Fruit fly (Drosophila melanogaster) whole organism, embryonic: ENCODE measurements around the gene CG4297.

ENCODE experiments used
- ATbp ChIP-seq: fragments of 200-800 bp; sonication (Bioruptor generic); optimal IDR thresholded peaks from 2 replicates; lab custom pipeline; 2017; ENCODE audit warnings: missing biosample characterization, mild to moderate bottlenecking, missing genetic modification characterization, missing genetic modification reagents
- CG10565 ChIP-seq: fragments of 200-800 bp; sonication (Bioruptor generic); optimal IDR thresholded peaks from 3 replicates; lab custom pipeline; 2016; ENCODE audit warnings: missing biosample characterization, mild to moderate bottlenecking, missing genetic modification characterization
- CG10959 ChIP-seq: fragments of 200-800 bp; sonication (Bioruptor generic); IDR thresholded peaks from 2 replicates; pipeline ENCODE4 v1.3.6; 2022; ENCODE audit warnings: missing biosample characterization, missing genetic modification characterization
- CG10979 ChIP-seq: fragments of 200-800 bp; sonication (Bioruptor generic); optimal IDR thresholded peaks from 2 replicates; lab custom pipeline; 2018; ENCODE audit warnings: missing biosample characterization, mild to moderate bottlenecking, missing genetic modification characterization, moderate library complexity
- CG12744 ChIP-seq: fragments of 200-800 bp; sonication (Bioruptor generic); optimal IDR thresholded peaks from 2 replicates; lab custom pipeline; 2016; ENCODE audit warnings: missing biosample characterization, missing genetic modification characterization
- CG13894 ChIP-seq: fragments of 200-800 bp; sonication (Bioruptor generic); optimal IDR thresholded peaks from 3 replicates; lab custom pipeline; 2018; ENCODE audit warnings: missing biosample characterization, mild to moderate bottlenecking, missing genetic modification characterization, moderate library complexity
- CG15479 ChIP-seq: fragments of 200-800 bp; sonication (Bioruptor generic); optimal IDR thresholded peaks from 3 replicates; lab custom pipeline; 2019; ENCODE audit warnings: missing biosample characterization, mild to moderate bottlenecking, missing genetic modification characterization, moderate library complexity
- CG1603 ChIP-seq: fragments of 200-800 bp; sonication (Bioruptor generic); optimal IDR thresholded peaks from 2 replicates; lab custom pipeline; 2019; ENCODE audit warnings: missing biosample characterization, mild to moderate bottlenecking, missing genetic modification characterization, moderate library complexity
- CG17568 ChIP-seq: fragments of 200-800 bp; sonication (Bioruptor generic); optimal IDR thresholded peaks from 2 replicates; lab custom pipeline; 2018; ENCODE audit warnings: missing biosample characterization, mild to moderate bottlenecking, missing genetic modification characterization, moderate library complexity
- CG18599 ChIP-seq: fragments of 200-800 bp; sonication (Bioruptor generic); optimal IDR thresholded peaks from 3 replicates; lab custom pipeline; 2017; ENCODE audit warnings: missing biosample characterization, missing genetic modification characterization, mild to moderate bottlenecking, moderate library complexity, missing genetic modification reagents
- CG2889 ChIP-seq: fragments of 200-800 bp; sonication (Bioruptor generic); IDR thresholded peaks from 3 replicates; pipeline ENCODE4 v1.3.6; 2022; ENCODE audit warnings: missing biosample characterization, missing genetic modification characterization
- CG30020 ChIP-seq: fragments of 200-800 bp; optimal IDR thresholded peaks from 2 replicates; lab custom pipeline; 2019; ENCODE audit warnings: missing biosample characterization, mild to moderate bottlenecking, missing genetic modification characterization, moderate library complexity
- CG32772 ChIP-seq: fragments of 200-800 bp; sonication (Bioruptor generic); IDR thresholded peaks from 2 replicates; pipeline ENCODE4 v1.3.6; 2022; ENCODE audit warnings: missing biosample characterization, missing genetic modification characterization
- CG6272 ChIP-seq: fragments of 200-800 bp; sonication (Bioruptor generic); IDR thresholded peaks from 2 replicates; pipeline ENCODE4 v1.3.6; 2022; ENCODE audit warnings: missing biosample characterization, missing genetic modification characterization
- CG7963 ChIP-seq: fragments of 200-800 bp; sonication (Bioruptor generic); IDR thresholded peaks from 3 replicates; pipeline ENCODE4 v1.3.6; 2022; ENCODE audit warnings: missing biosample characterization, missing genetic modification characterization; ENCODE audit not compliant: partially characterized antibody
- CG8281 ChIP-seq: fragments of 200-800 bp; sonication (Bioruptor generic); optimal IDR thresholded peaks from 2 replicates; lab custom pipeline; 2018; ENCODE audit warnings: missing biosample characterization, mild to moderate bottlenecking, missing genetic modification characterization, moderate library complexity
- CG8388 ChIP-seq: fragments of 200-800 bp; sonication (Bioruptor generic); optimal IDR thresholded peaks from 2 replicates; lab custom pipeline; 2019; ENCODE audit warnings: missing biosample characterization, mild to moderate bottlenecking, missing genetic modification characterization, moderate library complexity
- Ets97D ChIP-seq: fragments of 200-800 bp; sonication (Bioruptor generic); optimal IDR thresholded peaks from 3 replicates; lab custom pipeline; 2016; ENCODE audit warnings: missing biosample characterization, missing genetic modification characterization
- Fer1 ChIP-seq: fragments of 200-800 bp; sonication (Bioruptor generic); optimal IDR thresholded peaks from 2 replicates; lab custom pipeline; 2017; ENCODE audit warnings: missing biosample characterization, mild to moderate bottlenecking, missing genetic modification characterization
- HLH3B ChIP-seq: fragments of 200-800 bp; sonication (Bioruptor generic); IDR thresholded peaks from 2 replicates; pipeline ENCODE4 v1.3.6; 2022; ENCODE audit warnings: missing biosample characterization, missing genetic modification characterization
- HLH54F ChIP-seq: fragments of 200-800 bp; sonication (Bioruptor generic); optimal IDR thresholded peaks from 3 replicates; lab custom pipeline; 2016; ENCODE audit warnings: missing biosample characterization, missing genetic modification characterization
- Hsf ChIP-seq: fragments of 200-800 bp; sonication (Bioruptor generic); optimal IDR thresholded peaks from 3 replicates; lab custom pipeline; 2016; ENCODE audit warnings: missing biosample characterization, missing genetic modification characterization
- Lim3 ChIP-seq: fragments of 200-800 bp; sonication (Bioruptor generic); IDR thresholded peaks from 2 replicates; pipeline ENCODE4 v1.3.6; 2022; ENCODE audit warnings: missing biosample characterization, missing genetic modification characterization
- Max ChIP-seq: fragments of 200-800 bp; sonication (Bioruptor generic); optimal IDR thresholded peaks from 2 replicates; lab custom pipeline; 2016; ENCODE audit warnings: missing biosample characterization, mild to moderate bottlenecking, missing genetic modification characterization
- NK7.1 ChIP-seq: fragments of 200-800 bp; sonication (Bioruptor generic); optimal IDR thresholded peaks from 3 replicates; lab custom pipeline; 2016; ENCODE audit warnings: missing biosample characterization, missing genetic modification characterization
- Ravus ChIP-seq: fragments of 200-800 bp; sonication (Bioruptor generic); IDR thresholded peaks from 2 replicates; pipeline ENCODE4 v1.3.6; 2022; ENCODE audit warnings: missing biosample characterization, missing genetic modification characterization
- Ssrp ChIP-seq: fragments of 200-800 bp; sonication (Bioruptor generic); optimal IDR thresholded peaks from 2 replicates; lab custom pipeline; 2018; ENCODE audit warnings: missing biosample characterization, mild to moderate bottlenecking, missing genetic modification characterization, moderate library complexity
- ara ChIP-seq: fragments of 200-800 bp; sonication (Bioruptor generic); IDR thresholded peaks from 2 replicates; pipeline ENCODE4 v1.3.6; 2022; ENCODE audit warnings: missing biosample characterization, missing genetic modification characterization
- bbx ChIP-seq: fragments of 200-800 bp; sonication (Bioruptor generic); IDR thresholded peaks from 2 replicates; pipeline ENCODE4 v1.3.6; 2022; ENCODE audit warnings: missing biosample characterization, missing genetic modification characterization; ENCODE audit not compliant: partially characterized antibody
- bowl ChIP-seq: fragments of 200-800 bp; sonication (Bioruptor generic); IDR thresholded peaks from 2 replicates; pipeline ENCODE4 v1.3.6; 2022; ENCODE audit warnings: missing biosample characterization, missing genetic modification characterization
- br ChIP-seq: fragments of >200 bp; optimal IDR thresholded peaks from 2 replicates; lab custom pipeline; 2017
- chif ChIP-seq, 2 experiments: fragments of 200-800 bp; sonication (Bioruptor generic); optimal IDR thresholded peaks; 3 replicates each; lab custom pipeline; 2016; ENCODE audit warnings: missing biosample characterization in 2 of 2, missing genetic modification characterization in 2 of 2
- chinmo ChIP-seq: fragments of 200-800 bp; sonication (Bioruptor generic); IDR thresholded peaks from 4 replicates; pipeline ENCODE4 v1.3.6; 2022; ENCODE audit warnings: missing biosample characterization, missing genetic modification characterization; ENCODE audit not compliant: partially characterized antibody
- cwo ChIP-seq: fragments of 200-800 bp; sonication (Bioruptor generic); optimal IDR thresholded peaks from 3 replicates; lab custom pipeline; 2017; ENCODE audit warnings: missing biosample characterization, missing genetic modification characterization, mild to moderate bottlenecking, moderate library complexity, missing genetic modification reagents
- grn ChIP-seq: fragments of 200-800 bp; sonication (Bioruptor generic); optimal IDR thresholded peaks from 3 replicates; lab custom pipeline; 2017; ENCODE audit warnings: missing biosample characterization, missing genetic modification characterization
- gt ChIP-seq: fragments of 200-800 bp; sonication (Bioruptor generic); IDR thresholded peaks from 2 replicates; pipeline ENCODE4 v1.3.6; 2022; ENCODE audit warnings: missing biosample characterization, missing genetic modification characterization
- insv ChIP-seq, 2 experiments: fragments of 200-800 bp; sonication (Bioruptor generic); optimal IDR thresholded peaks; 3 replicates each; lab custom pipeline; 2016 to 2018; ENCODE audit warnings: missing biosample characterization in 2 of 2, missing genetic modification characterization in 2 of 2
- jing ChIP-seq: fragments of 200-800 bp; sonication (Bioruptor generic); optimal IDR thresholded peaks from 2 replicates; lab custom pipeline; 2018; ENCODE audit warnings: missing biosample characterization, mild to moderate bottlenecking, missing genetic modification characterization
- jumu ChIP-seq: fragments of 200-800 bp; sonication (Bioruptor generic); optimal IDR thresholded peaks from 3 replicates; lab custom pipeline; 2016; ENCODE audit warnings: missing biosample characterization, missing genetic modification characterization
- lbe ChIP-seq: fragments of 200-800 bp; sonication (Bioruptor generic); optimal IDR thresholded peaks from 2 replicates; lab custom pipeline; 2016; ENCODE audit warnings: missing biosample characterization, mild to moderate bottlenecking, missing genetic modification characterization
- nerfin-1 ChIP-seq: fragments of 200-800 bp; sonication (Bioruptor generic); optimal IDR thresholded peaks from 3 replicates; lab custom pipeline; 2019; ENCODE audit warnings: missing biosample characterization, mild to moderate bottlenecking, missing genetic modification characterization, moderate library complexity
- nom ChIP-seq: fragments of 200-800 bp; sonication (Bioruptor generic); optimal IDR thresholded peaks from 2 replicates; lab custom pipeline; 2017; ENCODE audit warnings: missing biosample characterization, missing genetic modification characterization, mild to moderate bottlenecking, moderate library complexity, missing genetic modification reagents
- otp ChIP-seq: fragments of 200-800 bp; sonication (Bioruptor generic); IDR thresholded peaks from 3 replicates; pipeline ENCODE4, ENCODE4 v1.3.6; 2022; ENCODE audit warnings: missing biosample characterization, missing genetic modification characterization
- pb ChIP-seq: fragments of 200-800 bp; sonication (Bioruptor generic); optimal IDR thresholded peaks from 3 replicates; lab custom pipeline; 2016; ENCODE audit warnings: missing biosample characterization, missing genetic modification characterization
- phol ChIP-seq: fragments of 200-800 bp; sonication (Bioruptor generic); optimal IDR thresholded peaks from 3 replicates; lab custom pipeline; 2018; ENCODE audit warnings: missing biosample characterization, mild to moderate bottlenecking, missing genetic modification characterization, moderate library complexity
- ranshi ChIP-seq: fragments of 200-800 bp; sonication (Bioruptor generic); IDR thresholded peaks from 2 replicates; pipeline ENCODE4 v1.3.6; 2022; ENCODE audit warnings: missing biosample characterization, missing genetic modification characterization
- sima ChIP-seq: fragments of 200-800 bp; sonication (Bioruptor generic); optimal IDR thresholded peaks from 2 replicates; lab custom pipeline; 2016; ENCODE audit warnings: missing biosample characterization, missing genetic modification characterization
- trem ChIP-seq: fragments of 200-800 bp; optimal IDR thresholded peaks from 3 replicates; lab custom pipeline; 2019; ENCODE audit warnings: missing biosample characterization, mild to moderate bottlenecking, missing genetic modification characterization, moderate library complexity
- usp ChIP-seq: fragments of >200 bp; optimal IDR thresholded peaks from 2 replicates; lab custom pipeline; 2017; ENCODE audit warnings: missing biosample characterization, missing genetic modification characterization
- zfh1 ChIP-seq: fragments of 200-800 bp; sonication (Bioruptor generic); IDR thresholded peaks from 3 replicates; pipeline ENCODE4 v1.3.6; 2022; ENCODE audit warnings: missing biosample characterization, missing genetic modification characterization

CG4297 gene

dm6 chr2L:483347-484280 is 11.6 kb upstream of the CG4297 start:
- no peak for TF ChIP-seq CG7963
- no peak for TF ChIP-seq jumu (GFP tag; lab: Kevin White, UChicago)
- TF ChIP-seq nerfin-1 (tag; lab: Kevin White, UChicago): no peak
- TF ChIP-seq Hsf: no peak
- no peak for TF ChIP-seq nom
- TF ChIP-seq lbe (GFP tag; lab: Kevin White, UChicago): no peak
- TF ChIP-seq CG8388: no peak
- no peak for TF ChIP-seq ranshi
- no peak for TF ChIP-seq Ets97D
- no peak for TF ChIP-seq CG8281 (tag; lab: Kevin White, UChicago)
- no peak for TF ChIP-seq grn (GFP tag; lab: Kevin White, UChicago)
- no peak for TF ChIP-seq CG6272
- no peak for TF ChIP-seq CG10565 (GFP tag; lab: Kevin White, UChicago)
- no peak for TF ChIP-seq otp (GFP tag; lab: Robert Waterston, UW)
- no peak for TF ChIP-seq Lim3 (GFP tag; lab: Robert Waterston, UW)
- TF ChIP-seq trem (tag; lab: Kevin White, UChicago): no peak
- no peak for TF ChIP-seq CG18599 (GFP tag; lab: Kevin White, UChicago)
- TF ChIP-seq HLH54F: no peak
- no peak for TF ChIP-seq CG1603
- TF ChIP-seq jing: no peak
- no peak for TF ChIP-seq gt (GFP tag; lab: Robert Waterston, UW)
- TF ChIP-seq insv (GFP tag; optimal IDR thresholded peaks at IDR 0.05; lab: Kevin White, UChicago): no peak
- TF ChIP-seq HLH3B (GFP tag; lab: Robert Waterston, UW): no peak
- no peak for TF ChIP-seq bbx
- no peak for TF ChIP-seq usp
- TF ChIP-seq CG10959 (GFP tag; lab: Robert Waterston, UW): no peak
- TF ChIP-seq ara: no peak
- no peak for TF ChIP-seq Ravus (GFP tag; lab: Robert Waterston, UW)
- TF ChIP-seq phol (tag; lab: Kevin White, UChicago): no peak
- TF ChIP-seq CG13894: peak; percentile 4
- no peak for TF ChIP-seq CG12744 (GFP tag; lab: Kevin White, UChicago)
- no peak for TF ChIP-seq CG10979 (tag; lab: Kevin White, UChicago)
- peak; percentile 66; the same call in 2 of the 4 replicates for TF ChIP-seq chinmo
- TF ChIP-seq Fer1 (GFP tag; lab: Kevin White, UChicago): no peak
- no peak for TF ChIP-seq CG2889 (GFP tag; lab: Robert Waterston, UW)
- TF ChIP-seq chif (GFP tag; optimal IDR thresholded peaks at IDR 0.05; lab: Kevin White, UChicago): no peak
- no peak for TF ChIP-seq br (lab: Kevin White, UChicago)
- TF ChIP-seq CG30020 (tag; lab: Kevin White, UChicago): no peak
- no peak for TF ChIP-seq bowl (GFP tag; lab: Robert Waterston, UW)
- TF ChIP-seq Ssrp (tag; lab: Kevin White, UChicago): no peak
- TF ChIP-seq zfh1: no peak
- no peak for TF ChIP-seq CG17568 (GFP tag; lab: Kevin White, UChicago)
- no peak for TF ChIP-seq CG32772
- TF ChIP-seq sima (GFP tag; lab: Kevin White, UChicago): no peak
- TF ChIP-seq ATbp: no peak
- TF ChIP-seq CG15479 (GFP tag; lab: Kevin White, UChicago): no peak
- TF ChIP-seq NK7.1: no peak
- TF ChIP-seq cwo: no peak
- no peak for TF ChIP-seq Max
- no peak for TF ChIP-seq pb (GFP tag; lab: Kevin White, UChicago)
